Fruit fly (Drosophila melanogaster): ENCODE results near the gene nyo.

The nyo gene

dm6 chr3R:31548766-31549510 is 6.1 kb downstream of the nyo start (continued):
- TF ChIP-seq hb (GFP tag; IDR thresholded peaks at IDR 0.05; ENCODE audit: partially characterized antibody) = no peak
- no peak for TF ChIP-seq Ssrp (tag; optimal IDR thresholded peaks at IDR 0.05)
- TF ChIP-seq Optix (GFP tag; IDR thresholded peaks at IDR 0.05) = no peak
- no peak for TF ChIP-seq CG11723 (GFP tag; optimal IDR thresholded peaks at IDR 0.05)
- peak; percentile 26; the same call in 1 of the 2 replicates for TF ChIP-seq Awh (GFP tag; IDR thresholded peaks at IDR 0.05)
- no peak for TF ChIP-seq lov (optimal IDR thresholded peaks at IDR 0.05)
- TF ChIP-seq lov (GFP tag; IDR thresholded peaks at IDR 0.05) = peak; percentile 78; the same call in 1 of the 3 replicates
- no peak for TF ChIP-seq p53 (GFP tag; optimal IDR thresholded peaks at IDR 0.05)
- TF ChIP-seq HLHmδ (GFP tag; optimal IDR thresholded peaks at IDR 0.05) = no peak
- no peak for TF ChIP-seq cas (GFP tag; IDR thresholded peaks at IDR 0.05)
- TF ChIP-seq Ravus (GFP tag; IDR thresholded peaks at IDR 0.05) = no peak
- TF ChIP-seq Sin3A (optimal IDR thresholded peaks at IDR 0.05) = no peak
- no peak for TF ChIP-seq ERR (GFP tag; optimal IDR thresholded peaks at IDR 0.05)
- no peak for TF ChIP-seq CG7928 (GFP tag; optimal IDR thresholded peaks at IDR 0.05)
- no peak for TF ChIP-seq en (GFP tag; optimal IDR thresholded peaks at IDR 0.05)
- no peak for TF ChIP-seq unc-4 (GFP tag; IDR thresholded peaks at IDR 0.05; ENCODE audit: partially characterized antibody)
- no peak for TF ChIP-seq tap (tag; optimal IDR thresholded peaks at IDR 0.05)
- no peak for TF ChIP-seq Myb (GFP tag; optimal IDR thresholded peaks at IDR 0.05)
- TF ChIP-seq zen (tag; optimal IDR thresholded peaks at IDR 0.05) = peak; percentile 3
- TF ChIP-seq sqz (GFP tag; optimal IDR thresholded peaks at IDR 0.05) = no peak
- TF ChIP-seq pum (GFP tag; optimal IDR thresholded peaks at IDR 0.05) = no peak
- TF ChIP-seq ham (GFP tag; IDR thresholded peaks at IDR 0.05) = no peak
- no peak for TF ChIP-seq CG11696 (GFP tag; IDR thresholded peaks at IDR 0.05)
- no peak for TF ChIP-seq ap (GFP tag; IDR thresholded peaks at IDR 0.05)
- no peak for TF ChIP-seq CG34422 (GFP tag; IDR thresholded peaks at IDR 0.05)
- no peak for TF ChIP-seq hth (optimal IDR thresholded peaks at IDR 0.05)
- no peak for TF ChIP-seq CG12769 (tag; optimal IDR thresholded peaks at IDR 0.05)
- no peak for TF ChIP-seq CG5953 (GFP tag; IDR thresholded peaks at IDR 0.05)
- no peak for TF ChIP-seq CkIIα-i1 (GFP tag; IDR thresholded peaks at IDR 0.05)
- peak; percentile 29 for TF ChIP-seq CG2678 (tag; optimal IDR thresholded peaks at IDR 0.05)
- no peak for TF ChIP-seq CG9932 (GFP tag; IDR thresholded peaks at IDR 0.05)
- no peak for TF ChIP-seq CG4820 (GFP tag; optimal IDR thresholded peaks at IDR 0.05)
- TF ChIP-seq sisA (GFP tag; IDR thresholded peaks at IDR 0.05) = no peak
- no peak for TF ChIP-seq Nf-YB (GFP tag; optimal IDR thresholded peaks at IDR 0.05)
- peak; percentile 38 for TF ChIP-seq fd64A (GFP tag; optimal IDR thresholded peaks at IDR 0.05)
- TF ChIP-seq toy (GFP tag; IDR thresholded peaks at IDR 0.05) = no peak
- no peak for TF ChIP-seq CG34376 (GFP tag; optimal IDR thresholded peaks at IDR 0.05)
- TF ChIP-seq GATAe (GFP tag; conservative IDR thresholded peaks at IDR 0.05) = no peak
- TF ChIP-seq dm (GFP tag; optimal IDR thresholded peaks at IDR 0.05) = no peak
- no peak for TF ChIP-seq CG8478 (optimal IDR thresholded peaks at IDR 0.05)
- no peak for TF ChIP-seq CG17186 (GFP tag; optimal IDR thresholded peaks at IDR 0.05)
- no peak for TF ChIP-seq cg (GFP tag; optimal IDR thresholded peaks at IDR 0.05)
- TF ChIP-seq dan (GFP tag; IDR thresholded peaks at IDR 0.05) = no peak
- TF ChIP-seq CG1832 (GFP tag; optimal IDR thresholded peaks at IDR 0.05) = no peak
- TF ChIP-seq CG7271 (tag; optimal IDR thresholded peaks at IDR 0.05) = peak; percentile 16
- no peak for TF ChIP-seq CG5245 (GFP tag; optimal IDR thresholded peaks at IDR 0.05)
- TF ChIP-seq btn (GFP tag; optimal IDR thresholded peaks at IDR 0.05) = no peak
- TF ChIP-seq CG12942 (GFP tag; optimal IDR thresholded peaks at IDR 0.05) = no peak
- no peak for TF ChIP-seq CG11456 (GFP tag; IDR thresholded peaks at IDR 0.05)
- no peak for TF ChIP-seq stc (GFP tag; IDR thresholded peaks at IDR 0.05)
- no peak for TF ChIP-seq dimm (GFP tag; IDR thresholded peaks at IDR 0.05)
- no peak for TF ChIP-seq phol (tag; optimal IDR thresholded peaks at IDR 0.05)

Data from whole organism, embryonic.